Worm (Caenorhabditis elegans) whole organism, L3 larva: Measurements from ENCODE around the gene gmps-1.
A peak's percentile ranks its signal among the peaks of the same experiment; 100 is the strongest.

Source experiments
- R02D3.7 ChIP-seq: fragments of 150-350 bp; optimal IDR thresholded peaks from 2 replicates; lab custom pipeline; 2014; ENCODE audit warnings: missing biosample characterization, missing genetic modification characterization
- ZK546.5 ChIP-seq: sonication (generic microtip); optimal IDR thresholded peaks from 2 replicates; lab custom pipeline; 2017; ENCODE audit warnings: missing biosample characterization, missing genetic modification characterization
- aly-2 ChIP-seq: fragments of 150-350 bp; optimal IDR thresholded peaks from 2 replicates; lab custom pipeline; 2014; ENCODE audit warnings: missing biosample characterization, missing genetic modification characterization
- ama-1 ChIP-seq: fragments of 150-350 bp; optimal IDR thresholded peaks from 2 replicates; lab custom pipeline; 2018
- ceh-16 ChIP-seq: sonication (generic microtip); optimal IDR thresholded peaks from 2 replicates; lab custom pipeline; 2017; ENCODE audit warnings: missing biosample characterization, missing genetic modification characterization
- ceh-28 ChIP-seq: fragments of 150-350 bp; optimal IDR thresholded peaks from 2 replicates; lab custom pipeline; 2014; ENCODE audit warnings: missing biosample characterization, missing genetic modification reagents, missing genetic modification characterization
- ceh-82 ChIP-seq: fragments of 150-350 bp; optimal IDR thresholded peaks from 2 replicates; lab custom pipeline; 2014; ENCODE audit warnings: missing biosample characterization, missing genetic modification characterization
- ceh-9 ChIP-seq: sonication (generic microtip); optimal IDR thresholded peaks from 2 replicates; lab custom pipeline; 2018; ENCODE audit warnings: missing biosample characterization, missing genetic modification characterization
- daf-12 ChIP-seq: fragments of 150-350 bp; optimal IDR thresholded peaks from 2 replicates; lab custom pipeline; 2014; ENCODE audit warnings: missing biosample characterization, missing genetic modification reagents, missing genetic modification characterization
- egl-27 ChIP-seq: sonication (generic microtip); optimal IDR thresholded peaks from 4 replicates; lab custom pipeline; 2017; ENCODE audit warnings: missing biosample characterization, missing genetic modification reagents, missing genetic modification characterization
- egl-5 ChIP-seq: fragments of 150-350 bp; optimal IDR thresholded peaks from 2 replicates; lab custom pipeline; 2017; ENCODE audit warnings: missing biosample characterization, missing genetic modification reagents, missing genetic modification characterization, inconsistent platforms
- elt-1 ChIP-seq: fragments of 150-350 bp; optimal IDR thresholded peaks from 2 replicates; lab custom pipeline; 2014; ENCODE audit warnings: missing biosample characterization, missing genetic modification characterization
- elt-2 ChIP-seq: sonication (generic microtip); optimal IDR thresholded peaks from 2 replicates; lab custom pipeline; 2016; ENCODE audit warnings: missing genetic modification reagents, mild to moderate bottlenecking, missing genetic modification characterization, missing compliant biosample characterization
- elt-3 ChIP-seq, 3 experiments: fragments of 150-350 bp in 1 of 3; sonication (generic microtip) in 2 of 3; optimal IDR thresholded peaks; 2 replicates in 2 of 3; 4 replicates in 1 of 3; lab custom pipeline; 2014 to 2017; ENCODE audit warnings: missing biosample characterization in 3 of 3, missing genetic modification characterization in 3 of 3
- eor-1 ChIP-seq, 2 experiments: fragments of 150-350 bp; optimal IDR thresholded peaks; 2 replicates each; lab custom pipeline; 2014 to 2018; ENCODE audit warnings: missing biosample characterization in 2 of 2, missing genetic modification characterization in 2 of 2
- fkh-10 ChIP-seq: sonication (generic microtip); optimal IDR thresholded peaks from 2 replicates; lab custom pipeline; 2017; ENCODE audit warnings: missing biosample characterization, missing genetic modification reagents, missing genetic modification characterization
- fkh-2 ChIP-seq: fragments of 150-350 bp; optimal IDR thresholded peaks from 2 replicates; lab custom pipeline; 2014; ENCODE audit warnings: missing biosample characterization, missing genetic modification reagents, missing genetic modification characterization
- fos-1 ChIP-seq: fragments of 150-350 bp; optimal IDR thresholded peaks from 2 replicates; lab custom pipeline; 2014; ENCODE audit warnings: missing biosample characterization, missing genetic modification characterization
- hmg-11 ChIP-seq: sonication (generic microtip); optimal IDR thresholded peaks from 2 replicates; lab custom pipeline; 2016; ENCODE audit warnings: missing genetic modification characterization, missing compliant biosample characterization
- jun-1 ChIP-seq: fragments of 150-350 bp; optimal IDR thresholded peaks from 2 replicates; lab custom pipeline; 2014; ENCODE audit warnings: missing biosample characterization, missing genetic modification reagents, missing genetic modification characterization
- lin-15B ChIP-seq: fragments of 150-350 bp; optimal IDR thresholded peaks from 2 replicates; lab custom pipeline; 2014; ENCODE audit warnings: missing biosample characterization, missing genetic modification characterization
- lin-39 ChIP-seq: fragments of 150-350 bp; optimal IDR thresholded peaks from 2 replicates; lab custom pipeline; 2018; ENCODE audit warnings: missing biosample characterization, missing genetic modification reagents, missing genetic modification characterization
- lsy-12 ChIP-seq: sonication (generic microtip); optimal IDR thresholded peaks from 2 replicates; lab custom pipeline; 2016; ENCODE audit warnings: mild to moderate bottlenecking, missing genetic modification characterization, missing compliant biosample characterization
- mdl-1 ChIP-seq: fragments of 150-350 bp; optimal IDR thresholded peaks from 2 replicates; lab custom pipeline; 2014; ENCODE audit warnings: missing biosample characterization, missing genetic modification characterization
- mml-1 ChIP-seq: fragments of 150-350 bp; sonication (generic microtip); optimal IDR thresholded peaks from 3 replicates; lab custom pipeline; 2014; ENCODE audit warnings: missing biosample characterization, missing genetic modification characterization
- nfya-1 ChIP-seq: sonication (generic microtip); optimal IDR thresholded peaks from 2 replicates; lab custom pipeline; 2017; ENCODE audit warnings: missing genetic modification characterization, mild to moderate bottlenecking, missing compliant biosample characterization, antibody characterized with exemption, moderate library complexity; ENCODE audit not compliant: insufficient read depth
- nhr-11 ChIP-seq: fragments of 150-350 bp; optimal IDR thresholded peaks from 2 replicates; lab custom pipeline; 2014; ENCODE audit warnings: missing biosample characterization, missing genetic modification characterization
- nhr-12 ChIP-seq: fragments of 150-350 bp; optimal IDR thresholded peaks from 2 replicates; lab custom pipeline; 2014; ENCODE audit warnings: missing biosample characterization, missing genetic modification characterization
- nhr-23 ChIP-seq: fragments of 150-350 bp; optimal IDR thresholded peaks from 2 replicates; lab custom pipeline; 2014; ENCODE audit warnings: missing biosample characterization, missing genetic modification reagents, missing genetic modification characterization
- nhr-237 ChIP-seq: fragments of 150-350 bp; optimal IDR thresholded peaks from 2 replicates; lab custom pipeline; 2014; ENCODE audit warnings: missing biosample characterization, missing genetic modification characterization
- nhr-25 ChIP-seq: sonication (generic microtip); optimal IDR thresholded peaks from 2 replicates; lab custom pipeline; 2017; ENCODE audit warnings: missing biosample characterization, missing genetic modification characterization
- nhr-28 ChIP-seq: fragments of 150-350 bp; optimal IDR thresholded peaks from 2 replicates; lab custom pipeline; 2014; ENCODE audit warnings: missing biosample characterization, missing genetic modification characterization
- nhr-43 ChIP-seq: sonication (generic microtip); optimal IDR thresholded peaks from 2 replicates; lab custom pipeline; 2016; ENCODE audit warnings: mild to moderate bottlenecking, missing genetic modification characterization, missing compliant biosample characterization; ENCODE audit not compliant: poor library complexity, severe bottlenecking
- nhr-67 ChIP-seq: fragments of 150-350 bp; optimal IDR thresholded peaks from 2 replicates; lab custom pipeline; 2014; ENCODE audit warnings: missing biosample characterization, missing genetic modification characterization
- nhr-76 ChIP-seq: fragments of 150-350 bp; sonication (generic microtip); optimal IDR thresholded peaks from 5 replicates; lab custom pipeline; 2014; ENCODE audit warnings: missing biosample characterization, missing genetic modification characterization
- nhr-77 ChIP-seq: fragments of 150-350 bp; optimal IDR thresholded peaks from 2 replicates; lab custom pipeline; 2014; ENCODE audit warnings: missing biosample characterization, missing genetic modification characterization
- pha-4 ChIP-seq: fragments of 150-350 bp; optimal IDR thresholded peaks from 2 replicates; lab custom pipeline; 2014; ENCODE audit warnings: missing biosample characterization, missing genetic modification reagents, missing genetic modification characterization
- pqm-1 ChIP-seq: fragments of 150-350 bp; optimal IDR thresholded peaks from 2 replicates; lab custom pipeline; 2017; ENCODE audit warnings: missing biosample characterization, missing genetic modification characterization, inconsistent platforms
- sea-2 ChIP-seq: fragments of 150-350 bp; sonication (generic microtip); optimal IDR thresholded peaks from 4 replicates; lab custom pipeline; 2014; ENCODE audit warnings: missing biosample characterization, missing genetic modification reagents, missing genetic modification characterization
- skn-1 ChIP-seq: fragments of 150-350 bp; optimal IDR thresholded peaks from 2 replicates; lab custom pipeline; 2014; ENCODE audit warnings: missing biosample characterization, missing genetic modification characterization
- snpc-4 ChIP-seq: fragments of 150-350 bp; optimal IDR thresholded peaks from 2 replicates; lab custom pipeline; 2014; ENCODE audit warnings: missing biosample characterization, missing genetic modification characterization
- tbx-2 ChIP-seq: sonication (generic microtip); optimal IDR thresholded peaks from 2 replicates; lab custom pipeline; 2016; ENCODE audit warnings: mild to moderate bottlenecking, missing genetic modification characterization, missing compliant biosample characterization
- unc-39 ChIP-seq: sonication (generic microtip); optimal IDR thresholded peaks from 4 replicates; lab custom pipeline; 2017; ENCODE audit warnings: missing biosample characterization, missing genetic modification characterization
- unc-62 ChIP-seq: fragments of 150-350 bp; sonication (generic microtip); optimal IDR thresholded peaks from 4 replicates; lab custom pipeline; 2014; ENCODE audit warnings: missing biosample characterization, missing genetic modification reagents, missing genetic modification characterization
- zag-1 ChIP-seq: fragments of 150-350 bp; optimal IDR thresholded peaks from 2 replicates; lab custom pipeline; 2014; ENCODE audit warnings: missing biosample characterization, missing genetic modification characterization
- ztf-11 ChIP-seq: fragments of 150-350 bp; optimal IDR thresholded peaks from 2 replicates; lab custom pipeline; 2014; ENCODE audit warnings: missing biosample characterization, missing genetic modification characterization
- ztf-4 ChIP-seq: fragments of 150-350 bp; optimal IDR thresholded peaks from 2 replicates; lab custom pipeline; 2014; ENCODE audit warnings: missing biosample characterization, missing genetic modification characterization

gmps-1 gene

DNA sequence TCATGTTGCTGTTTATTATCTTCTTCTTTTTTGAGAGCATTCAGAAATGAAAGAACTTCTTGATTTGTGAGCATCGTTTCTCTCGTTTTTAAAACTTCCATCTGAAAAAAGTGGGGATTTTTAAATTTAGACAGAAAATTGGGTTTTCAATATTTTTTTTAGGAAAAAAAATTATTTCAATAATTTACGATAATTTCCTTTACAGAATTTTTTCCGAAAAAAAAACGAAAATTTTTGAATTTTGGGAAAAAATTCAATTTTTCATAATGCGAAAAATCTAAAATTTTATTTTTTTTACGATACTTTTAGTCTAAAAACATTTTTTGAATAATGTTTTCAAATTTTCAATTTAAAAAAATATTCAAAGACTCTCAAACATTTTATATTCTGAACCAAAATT lies 11.4 kb downstream of the gmps-1 start, which contains the start of gene M106.7:
TSS of gene M106.7 (minus strand) at position 101 of the 400 bp plus-strand sequence.
- no peak for TF ChIP-seq nhr-67 (tag; lab: Kevin White, UChicago)
- no peak for TF ChIP-seq fkh-10 (GFP tag; lab: Kevin White, UChicago)
- TF ChIP-seq egl-27 (tag; lab: Kevin White, UChicago): no peak
- TF ChIP-seq tbx-2 (tag; lab: Kevin White, UChicago): no peak
- no peak for TF ChIP-seq nhr-11 (tag; lab: Kevin White, UChicago)
- no peak for TF ChIP-seq ZK546.5 (tag; lab: Kevin White, UChicago)
- TF ChIP-seq, all 47 proteins: peak for 0

DNA sequence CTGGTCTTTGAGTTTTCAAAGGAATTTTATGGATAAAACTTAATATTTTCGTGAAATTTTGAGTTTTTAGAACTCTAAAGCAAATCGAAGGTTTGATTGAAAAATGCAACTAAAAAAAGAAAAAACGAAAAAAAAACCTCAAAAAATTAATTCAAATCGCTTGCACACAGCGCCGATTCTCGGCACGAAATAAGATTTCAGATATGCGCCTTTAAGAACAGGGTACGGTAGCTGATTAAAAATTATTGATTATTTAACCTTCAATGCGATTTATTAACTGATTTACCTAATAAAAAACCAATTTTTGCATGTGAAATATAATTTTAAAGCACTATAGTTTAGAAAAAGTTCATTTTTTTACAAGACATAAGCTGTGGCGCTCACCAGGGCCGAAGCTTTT lies 15.6 kb downstream of the gmps-1 start:
- TF ChIP-seq fos-1 (tag; lab: Kevin White, UChicago): no peak
- TF ChIP-seq fkh-2: no peak
- no peak for TF ChIP-seq tbx-2 (tag; lab: Kevin White, UChicago)
- no peak for TF ChIP-seq nfya-1 (tag; lab: Kevin White, UChicago)
- no peak for TF ChIP-seq ZK546.5 (tag; lab: Kevin White, UChicago)
- no peak for TF ChIP-seq lin-39 (tag; lab: Kevin White, UChicago)
- TF ChIP-seq nhr-67 (tag; lab: Kevin White, UChicago): no peak
- TF ChIP-seq jun-1 (tag; lab: Kevin White, UChicago): no peak
- no peak for TF ChIP-seq nhr-12 (tag; lab: Kevin White, UChicago)

DNA sequence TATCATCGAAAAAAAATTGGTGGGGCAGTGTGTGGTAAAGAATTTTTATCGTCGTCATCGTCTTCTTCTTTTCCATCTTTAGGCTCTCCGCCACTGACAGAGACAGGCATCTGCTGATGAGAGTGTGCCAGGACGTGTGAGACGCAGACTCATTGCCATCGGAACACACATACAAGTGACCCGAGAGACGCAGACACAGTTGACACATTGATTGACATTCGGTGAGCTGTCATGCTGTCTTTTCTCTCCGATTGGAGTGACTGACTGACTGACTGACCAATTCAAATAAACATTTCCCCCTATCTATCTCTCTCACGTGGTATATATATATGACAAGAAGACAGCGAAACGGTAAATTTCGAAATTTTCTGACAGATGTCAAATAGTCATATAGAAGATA lies 17.4 kb downstream of the gmps-1 start:
- no peak for TF ChIP-seq daf-12 (tag; lab: Kevin White, UChicago)
- no peak for TF ChIP-seq fos-1 (tag; lab: Kevin White, UChicago)
- TF ChIP-seq nhr-23 (tag; lab: Kevin White, UChicago): peak; percentile 70
- TF ChIP-seq ama-1 (lab: Kevin White, UChicago): no peak
- TF ChIP-seq mml-1: no peak
- peak; percentile 76 for TF ChIP-seq lin-39 (tag; lab: Kevin White, UChicago)
- peak; percentile 67 for TF ChIP-seq jun-1 (tag; lab: Kevin White, UChicago)
- no peak for TF ChIP-seq ceh-82 (tag; lab: Kevin White, UChicago)
- peak; percentile 24 for TF ChIP-seq lin-15B (tag; lab: Kevin White, UChicago)
- TF ChIP-seq pha-4: peak; percentile 86
- no peak for TF ChIP-seq nhr-237 (tag; lab: Kevin White, UChicago)
- TF ChIP-seq nhr-12 (tag; lab: Kevin White, UChicago): no peak
- peak; percentile 20 for TF ChIP-seq R02D3.7 (tag; lab: Kevin White, UChicago)
- peak; percentile 62 for TF ChIP-seq ceh-28 (tag; lab: Kevin White, UChicago)
- peak; percentile 10 for TF ChIP-seq tbx-2 (tag; lab: Kevin White, UChicago)
- TF ChIP-seq hmg-11 (tag; lab: Kevin White, UChicago): peak; percentile 64
- no peak for TF ChIP-seq nhr-28
- TF ChIP-seq ceh-16 (tag; lab: Kevin White, UChicago): no peak
- no peak for TF ChIP-seq nhr-76 (tag; lab: Kevin White, UChicago)
- TF ChIP-seq lsy-12 (tag; lab: Kevin White, UChicago): peak; percentile 19
- TF ChIP-seq fkh-2: no peak
- TF ChIP-seq ZK546.5 (tag; lab: Kevin White, UChicago): no peak
- peak; percentile 83 for TF ChIP-seq elt-2 (tag; lab: Kevin White, UChicago)
- TF ChIP-seq nhr-25 (tag; lab: Kevin White, UChicago): peak; percentile 92
- no peak for TF ChIP-seq ztf-11 (tag; lab: Kevin White, UChicago)
- TF ChIP-seq aly-2 (tag; lab: Kevin White, UChicago): no peak
- peak; percentile 51 for TF ChIP-seq skn-1 (tag; lab: Kevin White, UChicago)
- peak; percentile 53 for TF ChIP-seq egl-27 (tag; lab: Kevin White, UChicago)
- TF ChIP-seq zag-1 (tag; lab: Kevin White, UChicago): no peak
- TF ChIP-seq nhr-11 (tag; lab: Kevin White, UChicago): no peak
- peak; percentile 24 for TF ChIP-seq ztf-4 (tag; lab: Kevin White, UChicago)
- peak; percentile 34 for TF ChIP-seq snpc-4
- TF ChIP-seq fkh-10 (GFP tag; lab: Kevin White, UChicago): no peak
- peak; percentile 43 for TF ChIP-seq elt-1
- TF ChIP-seq sea-2: no peak
- TF ChIP-seq pqm-1 (tag; lab: Kevin White, UChicago): peak; percentile 60
- no peak for TF ChIP-seq nhr-77 (tag; lab: Kevin White, UChicago)
- TF ChIP-seq egl-5 (tag; lab: Kevin White, UChicago): peak; percentile 77
- TF ChIP-seq nfya-1 (tag; lab: Kevin White, UChicago): peak; percentile 80
- peak; percentile 98 for TF ChIP-seq unc-62
- TF ChIP-seq unc-39 (tag; lab: Kevin White, UChicago): no peak
- no peak for TF ChIP-seq ceh-9
- no peak for TF ChIP-seq eor-1 (tag; optimal IDR thresholded peaks at IDR 0.05; lab: Kevin White, UChicago)
- no peak for TF ChIP-seq nhr-67 (tag; lab: Kevin White, UChicago)
- no peak for TF ChIP-seq elt-3 (tag; optimal IDR thresholded peaks at IDR 0.05; lab: Kevin White, UChicago)
- TF ChIP-seq nhr-43: peak; percentile 74
- TF ChIP-seq mdl-1 (tag; lab: Kevin White, UChicago): peak; percentile 42
- TF ChIP-seq, all 47 proteins: peak for 23
